Worm (Caenorhabditis elegans) whole organism, mixed stage, embryonic: Measurements from ENCODE around the gene F46G10.1.

Source experiments
- ces-1 ChIP-seq: fragments of 150-350 bp; optimal IDR thresholded peaks from 2 replicates; lab custom pipeline; 2014; ENCODE audit warnings: missing biosample characterization, missing genetic modification reagents, missing genetic modification characterization
- elt-1 ChIP-seq: sonication (generic microtip); optimal IDR thresholded peaks from 2 replicates; lab custom pipeline; 2017; ENCODE audit warnings: missing genetic modification characterization, mild to moderate bottlenecking, missing compliant biosample characterization, antibody characterized with exemption, moderate library complexity, borderline replicate concordance; ENCODE audit not compliant: insufficient read depth
- mep-1 ChIP-seq: fragments of 150-350 bp; optimal IDR thresholded peaks from 2 replicates; lab custom pipeline; 2017; ENCODE audit warnings: missing biosample characterization, missing genetic modification reagents, missing genetic modification characterization, inconsistent platforms
- nhr-2 ChIP-seq: fragments of 150-350 bp; optimal IDR thresholded peaks from 2 replicates; lab custom pipeline; 2014; ENCODE audit warnings: missing biosample characterization, missing genetic modification characterization
- nhr-237 ChIP-seq: fragments of 150-350 bp; optimal IDR thresholded peaks from 2 replicates; lab custom pipeline; 2014; ENCODE audit warnings: missing biosample characterization, missing genetic modification characterization
- nhr-28 ChIP-seq: fragments of 150-350 bp; optimal IDR thresholded peaks from 2 replicates; lab custom pipeline; 2014; ENCODE audit warnings: missing biosample characterization, missing genetic modification characterization
- snpc-4 ChIP-seq: fragments of 150-350 bp; optimal IDR thresholded peaks from 2 replicates; lab custom pipeline; 2014; ENCODE audit warnings: missing biosample characterization, missing genetic modification characterization
- sptf-1 ChIP-seq: sonication (generic microtip); optimal IDR thresholded peaks from 2 replicates; lab custom pipeline; 2017; ENCODE audit warnings: mild to moderate bottlenecking, missing genetic modification characterization, moderate library complexity, missing compliant biosample characterization
- unc-39 ChIP-seq: fragments of 150-350 bp; optimal IDR thresholded peaks from 2 replicates; lab custom pipeline; 2014; ENCODE audit warnings: missing biosample characterization, missing genetic modification characterization
- unc-62 ChIP-seq: fragments of 150-350 bp; optimal IDR thresholded peaks from 2 replicates; lab custom pipeline; 2014; ENCODE audit warnings: missing biosample characterization, missing genetic modification reagents, missing genetic modification characterization
- ztf-11 ChIP-seq: fragments of 150-350 bp; optimal IDR thresholded peaks from 2 replicates; lab custom pipeline; 2014; ENCODE audit warnings: missing biosample characterization, missing genetic modification characterization

ce11 chrX:13286533-13286932 is 25.0 kb downstream of the F46G10.1 start, which contains the start of gene R04D3.2:
- TF ChIP-seq mep-1 (tag; lab: Kevin White, UChicago) (no peak), nhr-28 (tag; lab: Kevin White, UChicago) (no peak), unc-62 (GFP tag; lab: Kevin White, UChicago) (no peak), sptf-1 (tag; lab: Kevin White, UChicago) (no peak), nhr-2 (no peak), elt-1 (no peak), snpc-4 (tag; lab: Kevin White, UChicago) (no peak), ztf-11 (tag; lab: Kevin White, UChicago) (no peak), ces-1 (GFP tag; lab: Kevin White, UChicago) (no peak), nhr-237 (tag; lab: Kevin White, UChicago) (no peak), unc-39 (no peak)
